Fruit fly (Drosophila melanogaster): ENCODE measurements around the gene RpS19b.
A peak's percentile ranks its signal among the peaks of the same experiment; 100 is the strongest.

Gene RpS19b

DNA sequence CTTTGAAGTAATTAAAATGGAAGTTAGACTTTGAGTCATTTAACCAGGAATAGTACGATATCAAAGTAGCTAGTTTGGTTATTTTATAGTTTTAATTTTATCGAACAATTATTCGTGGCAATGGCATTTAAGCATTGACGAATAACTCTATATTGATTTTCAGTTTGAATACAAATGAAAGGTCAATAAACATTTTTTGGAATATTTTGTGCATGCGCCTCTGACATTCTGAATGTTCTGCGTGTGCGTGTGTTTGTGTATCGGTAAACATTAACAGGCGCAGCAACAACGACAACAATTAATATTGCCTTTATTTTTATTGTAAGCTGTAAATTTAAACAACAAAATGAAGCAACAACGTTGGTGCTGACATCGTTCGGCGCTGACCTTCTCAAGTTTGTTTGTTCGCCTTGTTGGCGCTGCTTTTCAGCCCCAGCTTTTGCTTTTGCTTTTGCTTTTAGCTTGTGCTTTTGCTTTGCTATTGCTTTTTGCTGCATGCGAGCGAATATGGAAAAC lies 23.9 kb downstream of the RpS19b start (continued):
- TF ChIP-seq CG9215 (GFP tag; IDR thresholded peaks at IDR 0.05) (no peak), CG12219 (GFP tag; optimal IDR thresholded peaks at IDR 0.05) (peak; percentile 49), ftz-f1 (GFP tag; optimal IDR thresholded peaks at IDR 0.05) (peak; percentile 61), dpn (GFP tag; optimal IDR thresholded peaks at IDR 0.05) (no peak), CG13424 (tag; optimal IDR thresholded peaks at IDR 0.05) (peak; percentile 57), CG42726 (GFP tag; IDR thresholded peaks at IDR 0.05; ENCODE audit: partially characterized antibody) (no peak), tin (GFP tag; optimal IDR thresholded peaks at IDR 0.05) (peak; percentile 1), Jarid2 (GFP tag; optimal IDR thresholded peaks at IDR 0.05) (peak; percentile 3), Dbx (GFP tag; IDR thresholded peaks at IDR 0.05) (no peak), Med (GFP tag) (peak; percentile 69), seq (GFP tag; IDR thresholded peaks at IDR 0.05) (peak; percentile 78), eyg (GFP tag; optimal IDR thresholded peaks at IDR 0.05) (peak; percentile 19), D19A (tag; optimal IDR thresholded peaks at IDR 0.05) (no peak), CG17361 (GFP tag; IDR thresholded peaks at IDR 0.05) (0 out of 3 replicates have a peak, but pooled peaks have one; percentile 12), CG32767 (GFP tag; IDR thresholded peaks at IDR 0.05) (0 out of 2 replicates have a peak, but pooled peaks have one; percentile 31), CG17328 (GFP tag; IDR thresholded peaks at IDR 0.05) (0 out of 2 replicates have a peak, but pooled peaks have one; percentile 25), CG33213 (GFP tag; optimal IDR thresholded peaks at IDR 0.05) (peak; percentile 25), hbn (GFP tag; IDR thresholded peaks at IDR 0.05; ENCODE audit: partially characterized antibody) (no peak), NfI (GFP tag; optimal IDR thresholded peaks at IDR 0.05) (peak; percentile 20), slbo (GFP tag; IDR thresholded peaks at IDR 0.05) (no peak; the same call in 1 of the 2 replicates), CG6813 (GFP tag; optimal IDR thresholded peaks at IDR 0.05) (peak; percentile 67), CG34376 (GFP tag; optimal IDR thresholded peaks at IDR 0.05) (no peak), sens (GFP tag) (peak; percentile 83), Myb (GFP tag; optimal IDR thresholded peaks at IDR 0.05) (no peak), Pdp1 (GFP tag; optimal IDR thresholded peaks at IDR 0.05) (no peak), otp (GFP tag; IDR thresholded peaks at IDR 0.05) (0 out of 3 replicates have a peak, but pooled peaks have one; percentile 13), CG7987 (GFP tag; optimal IDR thresholded peaks at IDR 0.05) (peak; percentile 76), abd-A (tag; optimal IDR thresholded peaks at IDR 0.05) (peak; percentile 45), mirr (GFP tag; optimal IDR thresholded peaks at IDR 0.05) (peak; percentile 67), CG18764 (GFP tag; optimal IDR thresholded peaks at IDR 0.05) (peak; percentile 39), Awh (GFP tag; IDR thresholded peaks at IDR 0.05) (peak; percentile 49; the same call in 1 of the 2 replicates), CG1792 (GFP tag; optimal IDR thresholded peaks at IDR 0.05) (peak; percentile 27), Chrac-16 (GFP tag; optimal IDR thresholded peaks at IDR 0.05) (no peak), PHDP (tag; optimal IDR thresholded peaks at IDR 0.05) (peak; percentile 63), CG9727 (GFP tag; optimal IDR thresholded peaks at IDR 0.05) (no peak), bab2 (GFP tag; optimal IDR thresholded peaks at IDR 0.05) (peak; percentile 18), chif (GFP tag; optimal IDR thresholded peaks at IDR 0.05) (peak in 1 of 2 experiments; percentile 1), CHES-1-like (GFP tag; optimal IDR thresholded peaks at IDR 0.05) (peak; percentile 9), tx (GFP tag; optimal IDR thresholded peaks at IDR 0.05) (no peak), CG18599 (GFP tag; optimal IDR thresholded peaks at IDR 0.05) (peak; percentile 53), CG2678 (tag; optimal IDR thresholded peaks at IDR 0.05) (peak; percentile 56), Eip74EF (GFP tag; optimal IDR thresholded peaks at IDR 0.05) (peak in 1 of 2 experiments; percentile 49), Dip2 (GFP tag; IDR thresholded peaks at IDR 0.05) (no peak), CG10147 (GFP tag; optimal IDR thresholded peaks at IDR 0.05) (peak; percentile 37), disco-r (GFP tag; optimal IDR thresholded peaks at IDR 0.05) (no peak), CG4820 (GFP tag; optimal IDR thresholded peaks at IDR 0.05) (peak; percentile 25), oc (tag; optimal IDR thresholded peaks at IDR 0.05) (peak; percentile 25), hkb (optimal IDR thresholded peaks at IDR 0.05) (no peak), hkb (GFP tag; IDR thresholded peaks at IDR 0.05) (peak; percentile 19; the same call in 1 of the 2 replicates), E2f2 (GFP tag; IDR thresholded peaks at IDR 0.05) (peak; percentile 21; the same call in 1 of the 2 replicates)
